Worm (Caenorhabditis elegans): ENCODE data around the gene dnj-14.

dnj-14 gene

ce11 chrX:4749080-4749479 is 37.5 kb upstream of the dnj-14 start, which contains the start of gene lon-2:
Gene lon-2 (minus strand): TSS chrX:4749083.
- TF ChIP-seq snpc-4 (tag; optimal IDR thresholded peaks at IDR 0.05) (no peak), sptf-1 (tag; optimal IDR thresholded peaks at IDR 0.05) (no peak), pqm-1 (tag; optimal IDR thresholded peaks at IDR 0.05) (no peak), alr-1 (tag; optimal IDR thresholded peaks at IDR 0.05; ENCODE audit: borderline replicate concordance) (no peak), lin-35 (GFP tag; optimal IDR thresholded peaks at IDR 0.05) (peak in 1 of 2 experiments; percentile 4), fkh-10 (GFP tag; optimal IDR thresholded peaks at IDR 0.05) (no peak), efl-1 (optimal IDR thresholded peaks at IDR 0.05) (no peak), efl-1 (GFP tag; optimal IDR thresholded peaks at IDR 0.05 in 1 of 2) (peak in 1 of 2 experiments; percentile 1), elt-2 (tag; optimal IDR thresholded peaks at IDR 0.05) (peak; percentile 19)

- TF ChIP-seq snu-23 (GFP tag; optimal IDR thresholded peaks at IDR 0.05) (no peak), hlh-4 (tag; optimal IDR thresholded peaks at IDR 0.05) (no peak), ceh-63 (GFP tag; optimal IDR thresholded peaks at IDR 0.05) (no peak), nhr-84 (tag; optimal IDR thresholded peaks at IDR 0.05) (no peak), mep-1 (tag; optimal IDR thresholded peaks at IDR 0.05) (no peak)
These were observed 32.5 kb upstream of the dnj-14 start for ce11 chrX:4744037-4744436.

- TF ChIP-seq ces-1 (GFP tag; optimal IDR thresholded peaks at IDR 0.05): no peak
- no peak for TF ChIP-seq ztf-11 (tag; optimal IDR thresholded peaks at IDR 0.05)
- TF ChIP-seq skn-1 (tag; optimal IDR thresholded peaks at IDR 0.05): no peak
- no peak for TF ChIP-seq C04F5.9 (tag; optimal IDR thresholded peaks at IDR 0.05)
- TF ChIP-seq lin-14 (GFP tag; optimal IDR thresholded peaks at IDR 0.05): peak; percentile 35
- no peak for TF ChIP-seq alr-1 (tag; optimal IDR thresholded peaks at IDR 0.05; ENCODE audit: borderline replicate concordance)
- TF ChIP-seq nhr-12 (tag; optimal IDR thresholded peaks at IDR 0.05): no peak
- TF ChIP-seq aha-1 (tag; optimal IDR thresholded peaks at IDR 0.05): no peak
These were observed 30.7 kb upstream of the dnj-14 start for ce11 chrX:4742285-4742684.

- TF ChIP-seq snpc-4 (tag; optimal IDR thresholded peaks at IDR 0.05) (no peak), lin-14 (GFP tag; optimal IDR thresholded peaks at IDR 0.05) (peak; percentile 9), ceh-90 (tag; optimal IDR thresholded peaks at IDR 0.05) (no peak), mab-9 (GFP tag; IDR thresholded peaks at IDR 0.05) (peak; percentile 54; the same call in 1 of the 2 replicates), ces-1 (GFP tag; optimal IDR thresholded peaks at IDR 0.05) (no peak), ceh-63 (GFP tag; optimal IDR thresholded peaks at IDR 0.05) (no peak), hpl-2 (GFP tag; optimal IDR thresholded peaks at IDR 0.05) (no peak)
These were observed 29.1 kb upstream of the dnj-14 start for ce11 chrX:4740630-4741029.

- no peak for TF ChIP-seq mef-2 (tag; optimal IDR thresholded peaks at IDR 0.05)
- no peak for TF ChIP-seq pqm-1 (tag; optimal IDR thresholded peaks at IDR 0.05)
- no peak for TF ChIP-seq aha-1 (tag; optimal IDR thresholded peaks at IDR 0.05)
- TF ChIP-seq ceh-63 (GFP tag; optimal IDR thresholded peaks at IDR 0.05): no peak
- no peak for TF ChIP-seq irx-1 (tag; optimal IDR thresholded peaks at IDR 0.05)
- no peak for TF ChIP-seq C34B4.2 (tag; optimal IDR thresholded peaks at IDR 0.05)
- no peak for TF ChIP-seq ama-1 (optimal IDR thresholded peaks at IDR 0.05)
- no peak for TF ChIP-seq F16B12.6 (tag; optimal IDR thresholded peaks at IDR 0.05)
- no peak for TF ChIP-seq fkh-4 (tag; optimal IDR thresholded peaks at IDR 0.05; ENCODE audit: borderline replicate concordance)
- TF ChIP-seq fkh-10 (GFP tag; optimal IDR thresholded peaks at IDR 0.05): no peak
- TF ChIP-seq unc-30 (tag; optimal IDR thresholded peaks at IDR 0.05): no peak
- TF ChIP-seq unc-86 (tag; optimal IDR thresholded peaks at IDR 0.05): no peak
- no peak for TF ChIP-seq ces-1 (GFP tag; optimal IDR thresholded peaks at IDR 0.05)
- TF ChIP-seq lin-39 (tag; optimal IDR thresholded peaks at IDR 0.05): no peak
- TF ChIP-seq ztf-4 (tag; optimal IDR thresholded peaks at IDR 0.05): no peak
- TF ChIP-seq vab-15 (tag; optimal IDR thresholded peaks at IDR 0.05): no peak
These were observed 21.2 kb upstream of the dnj-14 start, which contains the start of gene aman-1 for ce11 chrX:4732752-4733151. Gene aman-1 (plus strand): TSS chrX:4733095.
